3 fruit fly cellular contexts compared by ENCODE assay signal in genomic region chr3L:2486493-2486892, dm6.
A peak's percentile ranks its signal among the peaks of the same experiment; 100 is the strongest.
TF ChIP-seq lines count a peak whose summit lies in the region.

No protein-coding gene starts in this region.

- no peak for TF ChIP-seq CTCF in whole organism, embryonic (GFP tag; optimal IDR thresholded peaks at IDR 0.05; lab: Kevin White, UChicago)

TF ChIP-seq in whole organism, embryonic, 481 proteins besides CTCF, POLR2A, EP300 and RAD21 (continues in another document):
- TF ChIP-seq ewg (GFP tag; optimal IDR thresholded peaks at IDR 0.05; lab: Kevin White, UChicago) (no peak), CG10267 (tag; optimal IDR thresholded peaks at IDR 0.05; lab: Kevin White, UChicago) (no peak), CG1233 (GFP tag; optimal IDR thresholded peaks at IDR 0.05; lab: Kevin White, UChicago) (no peak), dm (GFP tag; optimal IDR thresholded peaks at IDR 0.05; lab: Kevin White, UChicago) (no peak), Ada2b (GFP tag; IDR thresholded peaks at IDR 0.05; lab: Robert Waterston, UW) (peak; percentile 32; the same call in 1 of the 2 replicates), CG12744 (GFP tag; optimal IDR thresholded peaks at IDR 0.05; lab: Kevin White, UChicago) (no peak), CG14014 (GFP tag; IDR thresholded peaks at IDR 0.05; lab: Robert Waterston, UW) (no peak), ac (GFP tag; optimal IDR thresholded peaks at IDR 0.05; lab: Kevin White, UChicago) (no peak), lmd (GFP tag; IDR thresholded peaks at IDR 0.05; lab: Robert Waterston, UW) (no peak), row (GFP tag; IDR thresholded peaks at IDR 0.05; lab: Robert Waterston, UW) (peak; percentile 43; the same call in 1 of the 3 replicates), bsh (GFP tag; optimal IDR thresholded peaks at IDR 0.05; lab: Kevin White, UChicago) (peak in 1 of 2 experiments; percentile 13), CG18599 (GFP tag; optimal IDR thresholded peaks at IDR 0.05; lab: Kevin White, UChicago) (peak; percentile 17), CG3847 (GFP tag; IDR thresholded peaks at IDR 0.05; lab: Robert Waterston, UW) (no peak), ken (GFP tag; IDR thresholded peaks at IDR 0.05; lab: Robert Waterston, UW) (0 out of 3 replicates have a peak, but pooled peaks have one; percentile 8), chinmo (GFP tag; IDR thresholded peaks at IDR 0.05; lab: Robert Waterston, UW; ENCODE audit: partially characterized antibody) (0 out of 4 replicates have a peak, but pooled peaks have one; percentile 24), Mad (GFP tag; optimal IDR thresholded peaks at IDR 0.05; lab: Kevin White, UChicago) (no peak), stc (GFP tag; IDR thresholded peaks at IDR 0.05; lab: Robert Waterston, UW) (no peak), CG30431 (GFP tag; optimal IDR thresholded peaks at IDR 0.05; lab: Kevin White, UChicago) (no peak), vnd (GFP tag; IDR thresholded peaks at IDR 0.05; lab: Robert Waterston, UW; ENCODE audit: partially characterized antibody) (no peak), pros (GFP tag; optimal IDR thresholded peaks at IDR 0.05; lab: Kevin White, UChicago) (no peak), CG4730 (GFP tag; IDR thresholded peaks at IDR 0.05; lab: Robert Waterston, UW) (no peak), dimm (GFP tag; IDR thresholded peaks at IDR 0.05; lab: Robert Waterston, UW) (no peak), so (GFP tag; IDR thresholded peaks at IDR 0.05; lab: Robert Waterston, UW) (no peak; the same call in 2 of the 3 replicates), CG5245 (GFP tag; optimal IDR thresholded peaks at IDR 0.05; lab: Kevin White, UChicago) (peak; percentile 12), bab2 (GFP tag; optimal IDR thresholded peaks at IDR 0.05; lab: Kevin White, UChicago) (peak; percentile 9), CG15269 (tag; optimal IDR thresholded peaks at IDR 0.05; lab: Kevin White, UChicago) (peak; percentile 16), Oli (tag; optimal IDR thresholded peaks at IDR 0.05; lab: Kevin White, UChicago) (peak; percentile 24), Neu2 (GFP tag; optimal IDR thresholded peaks at IDR 0.05; lab: Kevin White, UChicago; ENCODE audit: borderline replicate concordance) (no peak), nom (GFP tag; optimal IDR thresholded peaks at IDR 0.05; lab: Kevin White, UChicago) (peak; percentile 1), Asciz (GFP tag; optimal IDR thresholded peaks at IDR 0.05; lab: Kevin White, UChicago) (no peak)

TF ChIP-seq in whole organism, prepupa, 60 proteins besides CTCF, POLR2A, EP300 and RAD21 (continues in another document):
- TF ChIP-seq lz (GFP tag; optimal IDR thresholded peaks at IDR 0.05; lab: Kevin White, UChicago) (no peak), achi (GFP tag; optimal IDR thresholded peaks at IDR 0.05; lab: Kevin White, UChicago) (peak; percentile 55), Met (GFP tag; optimal IDR thresholded peaks at IDR 0.05; lab: Kevin White, UChicago) (peak; percentile 39), CG16779 (tag; optimal IDR thresholded peaks at IDR 0.05; lab: Kevin White, UChicago) (no peak), CG7368 (GFP tag; optimal IDR thresholded peaks at IDR 0.05; lab: Kevin White, UChicago) (peak; percentile 5), salr (GFP tag; optimal IDR thresholded peaks at IDR 0.05; lab: Kevin White, UChicago) (no peak), Sox102F (GFP tag; optimal IDR thresholded peaks at IDR 0.05; lab: Kevin White, UChicago) (no peak), CG11902 (GFP tag; optimal IDR thresholded peaks at IDR 0.05; lab: Kevin White, UChicago) (peak; percentile 14), Hr4 (GFP tag; optimal IDR thresholded peaks at IDR 0.05; lab: Kevin White, UChicago) (peak; percentile 60), CG11294 (GFP tag; IDR thresholded peaks at IDR 0.05; lab: Robert Waterston, UW) (no peak), CG6163 (GFP tag; IDR thresholded peaks at IDR 0.05; lab: Robert Waterston, UW) (peak; percentile 52; the same call in 1 of the 3 replicates), fd85E (GFP tag; optimal IDR thresholded peaks at IDR 0.05; lab: Kevin White, UChicago) (no peak), Hr38 (GFP tag; optimal IDR thresholded peaks at IDR 0.05; lab: Kevin White, UChicago) (no peak), CG6276 (GFP tag; optimal IDR thresholded peaks at IDR 0.05; lab: Kevin White, UChicago) (peak; percentile 37), topi (GFP tag; optimal IDR thresholded peaks at IDR 0.05; lab: Kevin White, UChicago) (peak; percentile 26), fkh (GFP tag; optimal IDR thresholded peaks at IDR 0.05; lab: Kevin White, UChicago) (no peak), ss (GFP tag; optimal IDR thresholded peaks at IDR 0.05; lab: Kevin White, UChicago) (no peak), CG3919 (GFP tag; optimal IDR thresholded peaks at IDR 0.05; lab: Kevin White, UChicago) (peak; percentile 64), pdm3 (GFP tag; optimal IDR thresholded peaks at IDR 0.05; lab: Kevin White, UChicago) (peak; percentile 35), fd59A (GFP tag; optimal IDR thresholded peaks at IDR 0.05; lab: Kevin White, UChicago) (no peak), CG32006 (GFP tag; optimal IDR thresholded peaks at IDR 0.05; lab: Kevin White, UChicago) (peak; percentile 50), Eip93F (GFP tag; optimal IDR thresholded peaks at IDR 0.05; lab: Kevin White, UChicago) (no peak), CG4318 (GFP tag; optimal IDR thresholded peaks at IDR 0.05; lab: Kevin White, UChicago) (peak; percentile 26), CG3032 (tag; optimal IDR thresholded peaks at IDR 0.05; lab: Kevin White, UChicago) (peak; percentile 9), CG10631 (GFP tag; optimal IDR thresholded peaks at IDR 0.05; lab: Kevin White, UChicago) (peak; percentile 60), Hr39 (GFP tag; optimal IDR thresholded peaks at IDR 0.05; lab: Kevin White, UChicago) (no peak), Smox (GFP tag; optimal IDR thresholded peaks at IDR 0.05; lab: Kevin White, UChicago) (peak; percentile 4), CG6792 (GFP tag; optimal IDR thresholded peaks at IDR 0.05; lab: Kevin White, UChicago) (peak; percentile 25), CG1621 (tag; optimal IDR thresholded peaks at IDR 0.05; lab: Kevin White, UChicago) (no peak), svp (GFP tag; lab: Kevin White, UChicago) (peak; percentile 79), CG6854 (GFP tag; optimal IDR thresholded peaks at IDR 0.05; lab: Kevin White, UChicago) (no peak), CG10669 (GFP tag; optimal IDR thresholded peaks at IDR 0.05; lab: Kevin White, UChicago) (peak; percentile 30), cyc (GFP tag; optimal IDR thresholded peaks at IDR 0.05; lab: Kevin White, UChicago) (peak; percentile 42)

TF ChIP-seq in whole organism, pupa, 21 proteins besides CTCF, POLR2A, EP300 and RAD21:
- TF ChIP-seq fd96Ca (GFP tag; IDR thresholded peaks at IDR 0.05; lab: Robert Waterston, UW) (no peak), gl (tag; optimal IDR thresholded peaks at IDR 0.05; lab: Kevin White, UChicago) (no peak), D1 (tag; optimal IDR thresholded peaks at IDR 0.05; lab: Kevin White, UChicago) (no peak), Pif1A (GFP tag; optimal IDR thresholded peaks at IDR 0.05; lab: Kevin White, UChicago) (peak; percentile 50), CG10348 (GFP tag; IDR thresholded peaks at IDR 0.05; lab: Robert Waterston, UW) (no peak), CG12605 (GFP tag; IDR thresholded peaks at IDR 0.05; lab: Robert Waterston, UW) (no peak), EcR (GFP tag; optimal IDR thresholded peaks at IDR 0.05; lab: Kevin White, UChicago) (no peak), CG8159 (tag; optimal IDR thresholded peaks at IDR 0.05; lab: Kevin White, UChicago) (peak; percentile 43), Ets98B (GFP tag; IDR thresholded peaks at IDR 0.05; lab: Robert Waterston, UW) (no peak), CG32121 (GFP tag; IDR thresholded peaks at IDR 0.05; lab: Robert Waterston, UW) (0 out of 2 replicates have a peak, but pooled peaks have one; percentile 24), Pif1B (GFP tag; optimal IDR thresholded peaks at IDR 0.05; lab: Kevin White, UChicago) (peak; percentile 65), CG34367 (tag; optimal IDR thresholded peaks at IDR 0.05; lab: Kevin White, UChicago) (peak; percentile 11), CG15710 (tag; optimal IDR thresholded peaks at IDR 0.05; lab: Kevin White, UChicago) (peak; percentile 4), CG9948 (tag; optimal IDR thresholded peaks at IDR 0.05; lab: Kevin White, UChicago) (peak; percentile 54), CG14655 (GFP tag; optimal IDR thresholded peaks at IDR 0.05; lab: Kevin White, UChicago) (peak; percentile 73), CG4496 (GFP tag; IDR thresholded peaks at IDR 0.05; lab: Robert Waterston, UW) (no peak), CG17806 (tag; optimal IDR thresholded peaks at IDR 0.05; lab: Kevin White, UChicago) (peak; percentile 60), CG8301 (tag; optimal IDR thresholded peaks at IDR 0.05; lab: Kevin White, UChicago) (peak; percentile 49), CG13204 (GFP tag; optimal IDR thresholded peaks at IDR 0.05; lab: Kevin White, UChicago) (no peak), Snoo (tag; optimal IDR thresholded peaks at IDR 0.05; lab: Kevin White, UChicago) (no peak), rn (GFP tag; IDR thresholded peaks at IDR 0.05; lab: Robert Waterston, UW) (no peak)

Comparison
In these comparisons a context has a peak if more than half of its experiments do, and no peak if none do; other contexts are left out.
1. Of the 7 proteins assayed by ChIP-seq in both whole organism, embryonic and whole organism, prepupa: peak only in whole organism, embryonic: Blimp-1 and Sox102F; only in whole organism, prepupa: none; in both: none; in neither: 5.